Worm (Caenorhabditis elegans): Measurements from ENCODE around the gene C06A1.3.

DNA sequence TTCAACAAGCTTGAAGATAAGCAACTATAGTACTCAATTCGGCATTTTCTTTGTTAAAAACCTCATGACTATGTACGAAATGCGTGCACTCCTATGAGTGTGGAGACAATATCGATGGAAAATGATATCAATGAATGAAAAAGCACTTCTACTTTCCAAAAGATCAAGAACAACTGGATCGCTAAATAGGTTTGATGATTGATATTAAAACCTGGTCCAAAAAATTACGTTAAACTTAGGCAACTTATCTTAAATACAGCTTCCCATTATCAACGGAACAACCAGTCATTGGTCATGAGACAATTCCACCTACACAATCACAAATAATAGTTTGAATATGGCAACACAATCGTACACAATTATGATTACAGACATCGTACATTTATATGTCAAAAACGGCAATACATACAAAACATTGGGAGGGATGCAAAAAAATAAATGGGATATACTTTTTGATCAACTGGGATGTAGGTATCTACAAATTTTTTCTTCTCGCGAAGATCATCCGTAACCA lies 12.3 kb upstream of the C06A1.3 start:
- TF ChIP-seq him-1 (tag; optimal IDR thresholded peaks at IDR 0.05) (no peak), dao-5 (tag; optimal IDR thresholded peaks at IDR 0.05) (no peak)
